Fruit fly (Drosophila melanogaster) whole organism, wandering third instar larva: ENCODE data around the gene CG31122.

ENCODE experiments used
- Abd-B ChIP-seq: fragments of >200 bp; optimal IDR thresholded peaks from 2 replicates; lab custom pipeline; 2017; ENCODE audit warnings: missing biosample characterization, missing genetic modification characterization
- CrebA ChIP-seq: fragments of 200-800 bp; sonication (Bioruptor generic); optimal IDR thresholded peaks from 2 replicates; lab custom pipeline; 2016; ENCODE audit warnings: missing biosample characterization, mild to moderate bottlenecking, missing genetic modification characterization, borderline replicate concordance
- Dfd ChIP-seq: fragments of >200 bp; optimal IDR thresholded peaks from 2 replicates; lab custom pipeline; 2017; ENCODE audit warnings: missing biosample characterization, missing genetic modification characterization
- Hr83 ChIP-seq: fragments of 200-300 bp; sonication (Bioruptor generic); optimal IDR thresholded peaks from 2 replicates; lab custom pipeline; 2016; ENCODE audit warnings: missing biosample characterization, mild to moderate bottlenecking, missing genetic modification characterization, moderate library complexity; ENCODE audit not compliant: poor library complexity, severe bottlenecking
- Myc ChIP-seq: fragments of >200 bp; optimal IDR thresholded peaks from 2 replicates; lab custom pipeline; 2017
- dl ChIP-seq, 2 experiments: fragments of 175-275, 200-275 bp in 1 of 2; fragments of 200-275 bp in 1 of 2; sonication (Bioruptor generic); optimal IDR thresholded peaks; lab custom pipeline; 2018; ENCODE audit warnings: mild to moderate bottlenecking in 2 of 2, missing biosample characterization in 2 of 2, missing genetic modification characterization in 2 of 2, moderate library complexity in 2 of 2; ENCODE audit not compliant: partially characterized antibody in 2 of 2, insufficient read depth in 1 of 2
- dsf ChIP-seq: sonication (Bioruptor generic); optimal IDR thresholded peaks from 2 replicates; lab custom pipeline; 2016; ENCODE audit warnings: missing biosample characterization, missing genetic modification characterization, borderline replicate concordance
- ey ChIP-seq: fragments of 200-800 bp; sonication (Bioruptor generic); optimal IDR thresholded peaks from 2 replicates; lab custom pipeline; 2016; ENCODE audit warnings: missing biosample characterization, missing genetic modification characterization
- h ChIP-seq: fragments of 200-800 bp; sonication (Bioruptor generic); optimal IDR thresholded peaks from 3 replicates; lab custom pipeline; 2016; ENCODE audit warnings: missing biosample characterization, mild to moderate bottlenecking, missing genetic modification characterization
- pan ChIP-seq: fragments of >200 bp; optimal IDR thresholded peaks from 2 replicates; lab custom pipeline; 2017
- psq ChIP-seq: fragments of 200-800 bp; sonication (Bioruptor generic); optimal IDR thresholded peaks from 3 replicates; lab custom pipeline; 2017; ENCODE audit warnings: missing biosample characterization, mild to moderate bottlenecking, missing genetic modification characterization, moderate library complexity
- rgr ChIP-seq: fragments of 200-800 bp; sonication (Bioruptor generic); optimal IDR thresholded peaks from 3 replicates; lab custom pipeline; 2016; ENCODE audit warnings: missing biosample characterization, mild to moderate bottlenecking, missing genetic modification characterization

DNA sequence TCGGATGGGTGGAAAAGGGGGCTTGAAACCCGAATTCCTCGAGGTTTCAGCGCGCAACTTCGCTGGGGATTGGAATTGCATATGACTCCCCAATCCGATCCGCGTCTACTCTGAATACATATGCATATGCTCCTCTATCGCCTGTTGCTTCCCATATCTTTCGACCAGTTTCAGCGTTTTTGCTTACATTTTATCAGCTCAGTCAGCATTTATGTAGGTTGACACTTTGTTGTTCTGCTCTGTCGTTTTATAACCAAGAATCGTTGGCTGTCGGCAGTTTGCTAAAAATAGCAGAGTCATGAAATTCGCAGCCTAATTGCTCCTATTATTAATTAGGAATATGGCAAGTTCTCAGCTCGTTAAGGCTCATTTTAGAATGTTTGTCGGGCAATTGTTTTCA is 17.0 kb downstream of the CG31122 start:
- TF ChIP-seq rgr (GFP tag; lab: Kevin White, UChicago), result no peak
- no peak for TF ChIP-seq Hr83 (GFP tag; lab: Kevin White, UChicago)
- TF ChIP-seq dsf, result no peak
- no peak for TF ChIP-seq h
- TF ChIP-seq Dfd (GFP tag; lab: Kevin White, UChicago), result no peak
- TF ChIP-seq ey (GFP tag; lab: Kevin White, UChicago), result no peak
- no peak for TF ChIP-seq dl (GFP tag; optimal IDR thresholded peaks at IDR 0.05; lab: Kevin White, UChicago; ENCODE audit: insufficient read depth in 1 of 2, partially characterized antibody in 2 of 2)
- TF ChIP-seq CrebA (GFP tag; lab: Kevin White, UChicago), result no peak
- TF ChIP-seq Myc (lab: Kevin White, UChicago), result no peak
- no peak for TF ChIP-seq psq
- TF ChIP-seq pan (lab: Kevin White, UChicago), result no peak
- no peak for TF ChIP-seq Abd-B (GFP tag; lab: Kevin White, UChicago)
